Worm (Caenorhabditis elegans) whole organism, midembryonic: ENCODE measurements around the gene W05E10.5.

Experiments
- flt-1 ChIP-seq: fragments of 200-800 bp; sonication (Bioruptor generic); IDR thresholded peaks from 2 replicates; pipeline ENCODE4 v1.3.6; 2022; ENCODE audit warnings: missing genetic modification characterization, missing compliant biosample characterization
- med-1 ChIP-seq: sonication (generic microtip); optimal IDR thresholded peaks from 2 replicates; lab custom pipeline; 2017; ENCODE audit warnings: missing genetic modification characterization, mild to moderate bottlenecking, missing compliant biosample characterization, antibody characterized with exemption, missing genetic modification reagents; ENCODE audit not compliant: insufficient read depth
- ref-1 ChIP-seq: fragments of 200-800 bp; sonication (Bioruptor generic); conservative IDR thresholded peaks from 2 replicates; pipeline ENCODE4 v1.3.6; 2022; ENCODE audit warnings: missing genetic modification reagents, missing genetic modification characterization, missing compliant biosample characterization
- tab-1 ChIP-seq: fragments of 200-800 bp; sonication (Bioruptor generic); IDR thresholded peaks from 2 replicates; pipeline ENCODE4 v1.3.6; 2022; ENCODE audit warnings: missing genetic modification characterization, missing compliant biosample characterization
- ztf-29 ChIP-seq: fragments of 200-800 bp; sonication (Bioruptor generic); IDR thresholded peaks from 2 replicates; pipeline ENCODE4 v1.3.6; 2022; ENCODE audit warnings: missing genetic modification reagents, missing genetic modification characterization, missing compliant biosample characterization

ce11 chrV:11647821-11648220 lies 47.7 kb downstream of the W05E10.5 start:
- TF ChIP-seq flt-1 (GFP tag; lab: Robert Waterston, UW) = no peak
- no peak for TF ChIP-seq med-1 (GFP tag; lab: Kevin White, UChicago)
- no peak for TF ChIP-seq ref-1 (GFP tag; lab: Robert Waterston, UW)
- TF ChIP-seq ztf-29 (GFP tag; lab: Robert Waterston, UW) = no peak
- TF ChIP-seq tab-1 (GFP tag; lab: Robert Waterston, UW) = no peak
